Fruit fly (Drosophila melanogaster) whole organism, embryonic: ENCODE measurements around the gene Gk1.

Experiments
- Ada2b ChIP-seq: fragments of 200-800 bp; sonication (Bioruptor generic); IDR thresholded peaks from 2 replicates; pipeline ENCODE4 v1.3.6; 2022; ENCODE audit warnings: missing biosample characterization, missing genetic modification characterization
- BEAF-32 ChIP-seq: fragments of 200-800 bp; sonication (Bioruptor generic); optimal IDR thresholded peaks from 3 replicates; lab custom pipeline; 2017; ENCODE audit warnings: missing biosample characterization, missing genetic modification characterization, mild to moderate bottlenecking, moderate library complexity, missing genetic modification reagents
- CG12659 ChIP-seq: fragments of 200-800 bp; sonication (Bioruptor generic); optimal IDR thresholded peaks from 3 replicates; lab custom pipeline; 2017; ENCODE audit warnings: mild to moderate bottlenecking, missing biosample characterization, missing genetic modification reagents, missing genetic modification characterization
- CG13894 ChIP-seq: fragments of 200-800 bp; sonication (Bioruptor generic); optimal IDR thresholded peaks from 3 replicates; lab custom pipeline; 2018; ENCODE audit warnings: missing biosample characterization, mild to moderate bottlenecking, missing genetic modification characterization, moderate library complexity
- CG16813 ChIP-seq: fragments of 200-800 bp; sonication (Bioruptor generic); IDR thresholded peaks from 3 replicates; pipeline ENCODE4 v1.3.6; 2022; ENCODE audit warnings: missing biosample characterization, missing genetic modification characterization; ENCODE audit not compliant: partially characterized antibody
- CG2129 ChIP-seq: fragments of 200-800 bp; sonication (Bioruptor generic); IDR thresholded peaks from 2 replicates; pipeline ENCODE4 v1.3.6; 2022; ENCODE audit warnings: missing biosample characterization, missing genetic modification characterization; ENCODE audit not compliant: partially characterized antibody
- CG42726 ChIP-seq: fragments of 200-800 bp; sonication (Bioruptor generic); IDR thresholded peaks from 2 replicates; pipeline ENCODE4 v1.3.6; 2022; ENCODE audit warnings: missing biosample characterization, missing genetic modification characterization; ENCODE audit not compliant: partially characterized antibody
- CG4360 ChIP-seq: fragments of 200-800 bp; sonication (Bioruptor generic); IDR thresholded peaks from 2 replicates; pipeline ENCODE4 v1.3.6; 2022; ENCODE audit warnings: missing biosample characterization, missing genetic modification characterization
- CG6791 ChIP-seq: fragments of 200-800 bp; sonication (Bioruptor generic); IDR thresholded peaks from 3 replicates; pipeline ENCODE4 v1.3.6; 2022; ENCODE audit warnings: missing biosample characterization, missing genetic modification characterization; ENCODE audit not compliant: partially characterized antibody
- CG7963 ChIP-seq: fragments of 200-800 bp; sonication (Bioruptor generic); IDR thresholded peaks from 3 replicates; pipeline ENCODE4 v1.3.6; 2022; ENCODE audit warnings: missing biosample characterization, missing genetic modification characterization; ENCODE audit not compliant: partially characterized antibody
- Deaf1 ChIP-seq: fragments of 200-800 bp; optimal IDR thresholded peaks from 3 replicates; lab custom pipeline; 2019; ENCODE audit warnings: missing biosample characterization, mild to moderate bottlenecking, missing genetic modification characterization, moderate library complexity
- Dll ChIP-seq: fragments of 200-800 bp; sonication (Bioruptor generic); IDR thresholded peaks from 4 replicates; pipeline ENCODE4 v1.3.6; 2022; ENCODE audit warnings: missing biosample characterization, missing genetic modification characterization; ENCODE audit not compliant: partially characterized antibody
- Doc3 ChIP-seq: fragments of 200-800 bp; sonication (Bioruptor generic); IDR thresholded peaks from 3 replicates; pipeline ENCODE4 v1.3.6; 2022; ENCODE audit warnings: missing biosample characterization, missing genetic modification characterization; ENCODE audit not compliant: partially characterized antibody
- HLH4C ChIP-seq: fragments of 200-800 bp; sonication (Bioruptor generic); IDR thresholded peaks from 3 replicates; pipeline ENCODE4 v1.3.6; 2022; ENCODE audit warnings: missing biosample characterization, missing genetic modification characterization; ENCODE audit not compliant: partially characterized antibody
- Jarid2 ChIP-seq: fragments of 200-800 bp; sonication (Bioruptor generic); optimal IDR thresholded peaks from 3 replicates; lab custom pipeline; 2017; ENCODE audit warnings: mild to moderate bottlenecking, missing biosample characterization, missing genetic modification reagents, missing genetic modification characterization
- Lpt ChIP-seq: fragments of >200 bp; optimal IDR thresholded peaks from 2 replicates; lab custom pipeline; 2018; ENCODE audit warnings: missing biosample characterization, missing genetic modification characterization
- Opbp ChIP-seq: fragments of 200-800 bp; sonication (Bioruptor generic); IDR thresholded peaks from 3 replicates; pipeline ENCODE4 v1.3.6; 2022; ENCODE audit warnings: missing biosample characterization, missing genetic modification characterization; ENCODE audit not compliant: partially characterized antibody
- Pdp1 ChIP-seq, 2 experiments: fragments of 200-800 bp; sonication (Bioruptor generic); optimal IDR thresholded peaks; 3 replicates each; lab custom pipeline; 2016; ENCODE audit warnings: missing biosample characterization in 2 of 2, missing genetic modification characterization in 2 of 2, mild to moderate bottlenecking in 1 of 2, moderate library complexity in 1 of 2
- Ravus ChIP-seq: fragments of 200-800 bp; sonication (Bioruptor generic); IDR thresholded peaks from 2 replicates; pipeline ENCODE4 v1.3.6; 2022; ENCODE audit warnings: missing biosample characterization, missing genetic modification characterization
- Rx ChIP-seq: fragments of 200-800 bp; sonication (Bioruptor generic); IDR thresholded peaks from 2 replicates; pipeline ENCODE4 v1.3.6; 2022; ENCODE audit warnings: missing biosample characterization, missing genetic modification characterization
- Scr ChIP-seq: fragments of 200-800 bp; sonication (Bioruptor generic); IDR thresholded peaks from 2 replicates; pipeline ENCODE4 v1.3.6; 2022; ENCODE audit warnings: missing biosample characterization, missing genetic modification characterization; ENCODE audit not compliant: partially characterized antibody
- Sox102F ChIP-seq: fragments of 200-800 bp; sonication (Bioruptor generic); optimal IDR thresholded peaks from 2 replicates; lab custom pipeline; 2018; ENCODE audit warnings: missing biosample characterization, mild to moderate bottlenecking, missing genetic modification characterization, moderate library complexity
- Sry-β ChIP-seq: fragments of 200-800 bp; sonication (Bioruptor generic); optimal IDR thresholded peaks from 2 replicates; lab custom pipeline; 2018; ENCODE audit warnings: missing biosample characterization, mild to moderate bottlenecking, missing genetic modification characterization, moderate library complexity
- Sry-δ ChIP-seq: fragments of 200-800 bp; sonication (Bioruptor generic); optimal IDR thresholded peaks from 2 replicates; lab custom pipeline; 2016; ENCODE audit warnings: missing biosample characterization, missing genetic modification characterization
- ato ChIP-seq: fragments of 200-800 bp; sonication (Bioruptor generic); IDR thresholded peaks from 2 replicates; pipeline ENCODE4 v1.3.6; 2022; ENCODE audit warnings: missing biosample characterization, missing genetic modification characterization; ENCODE audit not compliant: partially characterized antibody
- bbx ChIP-seq: fragments of 200-800 bp; sonication (Bioruptor generic); IDR thresholded peaks from 2 replicates; pipeline ENCODE4 v1.3.6; 2022; ENCODE audit warnings: missing biosample characterization, missing genetic modification characterization; ENCODE audit not compliant: partially characterized antibody
- chinmo ChIP-seq: fragments of 200-800 bp; sonication (Bioruptor generic); IDR thresholded peaks from 4 replicates; pipeline ENCODE4 v1.3.6; 2022; ENCODE audit warnings: missing biosample characterization, missing genetic modification characterization; ENCODE audit not compliant: partially characterized antibody
- ci ChIP-seq: fragments of 200-800 bp; sonication (Bioruptor generic); IDR thresholded peaks from 3 replicates; pipeline ENCODE4 v1.3.6; 2022; ENCODE audit warnings: missing biosample characterization, missing genetic modification characterization
- esg ChIP-seq: fragments of 200-800 bp; sonication (Bioruptor generic); conservative IDR thresholded peaks from 2 replicates; pipeline ENCODE4 v1.3.6; 2022; ENCODE audit warnings: missing biosample characterization, missing genetic modification characterization
- exex ChIP-seq: fragments of 200-800 bp; sonication (Bioruptor generic); optimal IDR thresholded peaks from 4 replicates; lab custom pipeline; 2018; ENCODE audit warnings: missing biosample characterization, mild to moderate bottlenecking, missing genetic modification characterization, moderate library complexity
- gcm ChIP-seq: fragments of 200-800 bp; sonication (Bioruptor generic); optimal IDR thresholded peaks from 2 replicates; lab custom pipeline; 2019; ENCODE audit warnings: missing biosample characterization, mild to moderate bottlenecking, missing genetic modification characterization, moderate library complexity
- grn ChIP-seq: fragments of 200-800 bp; sonication (Bioruptor generic); optimal IDR thresholded peaks from 3 replicates; lab custom pipeline; 2017; ENCODE audit warnings: missing biosample characterization, missing genetic modification characterization
- ham ChIP-seq: fragments of 200-800 bp; sonication (Bioruptor generic); IDR thresholded peaks from 2 replicates; pipeline ENCODE4 v1.3.6; 2022; ENCODE audit warnings: missing biosample characterization, missing genetic modification characterization
- ken ChIP-seq: fragments of 200-800 bp; sonication (Bioruptor generic); IDR thresholded peaks from 3 replicates; pipeline ENCODE4 v1.3.6; 2022; ENCODE audit warnings: missing biosample characterization, missing genetic modification characterization
- knrl ChIP-seq: fragments of 200-800 bp; sonication (Bioruptor generic); IDR thresholded peaks from 3 replicates; pipeline ENCODE4 v1.3.6; 2022; ENCODE audit warnings: missing biosample characterization, missing genetic modification characterization; ENCODE audit not compliant: partially characterized antibody
- pros ChIP-seq: fragments of 200-800 bp; sonication (Bioruptor generic); optimal IDR thresholded peaks from 3 replicates; lab custom pipeline; 2019; ENCODE audit warnings: missing biosample characterization, mild to moderate bottlenecking, missing genetic modification characterization, moderate library complexity
- row ChIP-seq: fragments of 200-800 bp; sonication (Bioruptor generic); IDR thresholded peaks from 3 replicates; pipeline ENCODE4 v1.3.6; 2022; ENCODE audit warnings: missing biosample characterization, missing genetic modification characterization
- sens ChIP-seq: fragments of 200-800 bp; sonication (Bioruptor generic); peaks from one replicate; lab custom pipeline; 2016; ENCODE audit warnings: missing biosample characterization, missing genetic modification characterization
- sna ChIP-seq: fragments of 200-800 bp; sonication (Bioruptor generic); IDR thresholded peaks from 2 replicates; pipeline ENCODE4 v1.3.6; 2022; ENCODE audit warnings: missing biosample characterization, missing genetic modification characterization; ENCODE audit not compliant: partially characterized antibody
- sr ChIP-seq: fragments of 200-800 bp; sonication (Bioruptor generic); IDR thresholded peaks from 3 replicates; pipeline ENCODE4 v1.3.6; 2022; ENCODE audit warnings: missing biosample characterization, missing genetic modification characterization
- tap ChIP-seq: fragments of 200-800 bp; optimal IDR thresholded peaks from 3 replicates; lab custom pipeline; 2019; ENCODE audit warnings: missing biosample characterization, mild to moderate bottlenecking, missing genetic modification characterization, moderate library complexity
- vvl ChIP-seq: fragments of 200-800 bp; sonication (Bioruptor generic); IDR thresholded peaks from 2 replicates; pipeline ENCODE4 v1.3.6; 2022; ENCODE audit warnings: missing biosample characterization, missing genetic modification characterization
- zen2 ChIP-seq: fragments of 200-800 bp; sonication (Bioruptor generic); IDR thresholded peaks from 3 replicates; pipeline ENCODE4 v1.3.6; 2022; ENCODE audit warnings: missing biosample characterization, missing genetic modification characterization; ENCODE audit not compliant: partially characterized antibody

Gene Gk1

dm6 chr3L:178445-178844 lies 27.2 kb downstream of the Gk1 start (continued):
- TF ChIP-seq CG42726 (GFP tag; lab: Robert Waterston, UW) (no peak), tap (tag; lab: Kevin White, UChicago) (no peak), Deaf1 (tag; lab: Kevin White, UChicago) (peak; percentile 80), exex (tag; lab: Kevin White, UChicago) (no peak), grn (GFP tag; lab: Kevin White, UChicago) (no peak), sens (peak; percentile 47), Ravus (GFP tag; lab: Robert Waterston, UW) (no peak), CG4360 (GFP tag; lab: Robert Waterston, UW) (no peak), CG13894 (tag; lab: Kevin White, UChicago) (peak; percentile 56), ham (no peak), Pdp1 (GFP tag; optimal IDR thresholded peaks at IDR 0.05; lab: Kevin White, UChicago) (peak in 1 of 2 experiments; percentile 88), CG12659 (GFP tag; lab: Kevin White, UChicago) (peak; percentile 16), Sox102F (no peak), Ada2b (GFP tag; lab: Robert Waterston, UW) (no peak)

DNA sequence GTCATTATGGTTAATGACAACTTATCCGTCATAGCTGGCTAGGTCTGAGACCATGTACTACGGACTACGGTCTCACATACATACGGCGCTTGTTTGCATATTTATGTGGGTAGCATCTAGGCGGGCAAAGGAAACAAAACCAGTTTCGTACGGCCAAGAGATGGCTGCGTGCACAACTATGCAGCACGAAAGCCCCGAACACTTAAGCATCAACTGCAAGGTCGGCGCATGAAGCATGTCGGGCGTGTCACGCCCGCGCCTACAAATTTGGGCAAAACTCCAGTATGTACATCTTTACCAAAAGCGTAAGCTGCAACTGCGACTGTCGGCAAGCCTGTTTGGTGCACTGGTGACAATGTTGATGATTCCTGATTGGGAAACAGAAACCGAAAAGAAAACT lies 27.7 kb downstream of the Gk1 start:
- TF ChIP-seq HLH4C, result 0 out of 3 replicates have a peak, but pooled peaks have one; percentile 21
- no peak for TF ChIP-seq Lpt (GFP tag; lab: Kevin White, UChicago)
- peak; percentile 57; the same call in 1 of the 3 replicates for TF ChIP-seq Opbp (GFP tag; lab: Robert Waterston, UW)
- peak; percentile 36; the same call in 1 of the 2 replicates for TF ChIP-seq sna (GFP tag; lab: Robert Waterston, UW)
- TF ChIP-seq BEAF-32 (GFP tag; lab: Kevin White, UChicago), result peak; percentile 40
- peak; percentile 37; the same call in 1 of the 3 replicates for TF ChIP-seq knrl
- TF ChIP-seq gcm, result peak; percentile 29
- TF ChIP-seq esg (GFP tag; lab: Robert Waterston, UW), result no peak
- 0 out of 3 replicates have a peak, but pooled peaks have one; percentile 15 for TF ChIP-seq row (GFP tag; lab: Robert Waterston, UW)
- TF ChIP-seq Sry-β (GFP tag; lab: Kevin White, UChicago), result peak; percentile 67
- no peak for TF ChIP-seq Jarid2 (GFP tag; lab: Kevin White, UChicago)
- peak; percentile 65 for TF ChIP-seq bbx (GFP tag; lab: Robert Waterston, UW)
- TF ChIP-seq ken (GFP tag; lab: Robert Waterston, UW), result 0 out of 3 replicates have a peak, but pooled peaks have one; percentile 10
- peak; percentile 25; the same call in 1 of the 3 replicates for TF ChIP-seq Doc3 (GFP tag; lab: Robert Waterston, UW)
- TF ChIP-seq ci (GFP tag; lab: Robert Waterston, UW), result no peak
- 0 out of 3 replicates have a peak, but pooled peaks have one; percentile 29 for TF ChIP-seq zen2 (GFP tag; lab: Robert Waterston, UW)
- TF ChIP-seq ato, result 0 out of 2 replicates have a peak, but pooled peaks have one; percentile 37
- peak; percentile 29; the same call in 1 of the 3 replicates for TF ChIP-seq CG7963
- no peak for TF ChIP-seq CG2129 (GFP tag; lab: Robert Waterston, UW)
- TF ChIP-seq sr (GFP tag; lab: Robert Waterston, UW), result 0 out of 3 replicates have a peak, but pooled peaks have one; percentile 10
- TF ChIP-seq CG6791 (GFP tag; lab: Robert Waterston, UW), result peak; percentile 59; the same call in 1 of the 3 replicates
- TF ChIP-seq Dll (GFP tag; lab: Robert Waterston, UW), result peak; percentile 70
- TF ChIP-seq chinmo, result 0 out of 4 replicates have a peak, but pooled peaks have one; percentile 33
- TF ChIP-seq Scr (GFP tag; lab: Robert Waterston, UW), result peak; percentile 38; the same call in 1 of the 2 replicates
- 0 out of 3 replicates have a peak, but pooled peaks have one; percentile 33 for TF ChIP-seq CG16813
- TF ChIP-seq Sry-δ (GFP tag; lab: Kevin White, UChicago), result peak; percentile 7
- no peak for TF ChIP-seq pros (GFP tag; lab: Kevin White, UChicago)
- 0 out of 2 replicates have a peak, but pooled peaks have one; percentile 17 for TF ChIP-seq vvl (GFP tag; lab: Robert Waterston, UW)
- 0 out of 2 replicates have a peak, but pooled peaks have one; percentile 3 for TF ChIP-seq Rx
